Worm (Caenorhabditis elegans) whole organism, L4 larva: ENCODE data around the gene W01C8.5.
A peak's percentile ranks its signal among the peaks of the same experiment; 100 is the strongest.

Experiments used
- F26F4.8 ChIP-seq: fragments of 200-800 bp; sonication (Bioruptor generic); conservative IDR thresholded peaks from 2 replicates; pipeline ENCODE4 v1.3.6; 2022; ENCODE audit warnings: missing genetic modification characterization, missing compliant biosample characterization
- T20F7.1 ChIP-seq: fragments of 200-800 bp; sonication (Bioruptor generic); optimal IDR thresholded peaks from 2 replicates; lab custom pipeline; 2018; ENCODE audit warnings: mild to moderate bottlenecking, missing genetic modification characterization, missing compliant biosample characterization
- ZK546.5 ChIP-seq, 2 experiments: sonication (generic microtip); optimal IDR thresholded peaks; 2 replicates each; lab custom pipeline; 2017; ENCODE audit warnings: missing biosample characterization in 2 of 2, missing genetic modification characterization in 2 of 2
- ceh-20 ChIP-seq: fragments of 200-800 bp; sonication (Bioruptor generic); IDR thresholded peaks from 2 replicates; pipeline ENCODE4 v1.3.6; 2022; ENCODE audit warnings: missing genetic modification reagents, missing genetic modification characterization, missing compliant biosample characterization
- ceh-32 ChIP-seq: sonication (generic microtip); optimal IDR thresholded peaks from 2 replicates; lab custom pipeline; 2016; ENCODE audit warnings: mild to moderate bottlenecking, missing genetic modification characterization, missing compliant biosample characterization; ENCODE audit not compliant: poor library complexity
- ceh-62 ChIP-seq: sonication (generic microtip); optimal IDR thresholded peaks from 2 replicates; lab custom pipeline; 2017; ENCODE audit warnings: missing biosample characterization, missing genetic modification characterization
- ceh-82 ChIP-seq: sonication (generic microtip); optimal IDR thresholded peaks from 2 replicates; lab custom pipeline; 2017; ENCODE audit warnings: missing biosample characterization, missing genetic modification characterization
- ces-1 ChIP-seq: fragments of 150-350 bp; sonication (generic microtip); optimal IDR thresholded peaks from 4 replicates; lab custom pipeline; 2014; ENCODE audit warnings: missing biosample characterization, missing genetic modification reagents, missing genetic modification characterization
- ctbp-1 ChIP-seq: fragments of 200-800 bp; sonication (Bioruptor generic); IDR thresholded peaks from 2 replicates; pipeline ENCODE4 v1.3.6; 2022; ENCODE audit warnings: missing genetic modification reagents, missing genetic modification characterization, missing compliant biosample characterization
- daf-16 ChIP-seq, 3 experiments: sonication (generic microtip); optimal IDR thresholded peaks; 2 replicates each; lab custom pipeline; 2016 to 2017; ENCODE audit warnings: missing genetic modification characterization in 3 of 3, missing genetic modification reagents in 3 of 3, mild to moderate bottlenecking in 2 of 3, missing compliant biosample characterization in 2 of 3, missing biosample characterization in 1 of 3, moderate library complexity in 1 of 3
- duxl-1 ChIP-seq: sonication (generic microtip); optimal IDR thresholded peaks from 2 replicates; lab custom pipeline; 2016; ENCODE audit warnings: mild to moderate bottlenecking, missing genetic modification characterization, moderate library complexity, missing compliant biosample characterization; ENCODE audit not compliant: poor library complexity
- egl-43 ChIP-seq: fragments of 200-800 bp; sonication (Bioruptor generic); IDR thresholded peaks from 2 replicates; pipeline ENCODE4 v1.3.6; 2022; ENCODE audit warnings: missing genetic modification reagents, missing genetic modification characterization, missing compliant biosample characterization
- fkh-10 ChIP-seq: fragments of 150-350 bp; optimal IDR thresholded peaks from 2 replicates; lab custom pipeline; 2014; ENCODE audit warnings: missing biosample characterization, missing genetic modification reagents, missing genetic modification characterization
- hlh-30 ChIP-seq: sonication (generic microtip); optimal IDR thresholded peaks from 2 replicates; lab custom pipeline; 2017; ENCODE audit warnings: antibody characterized with exemption, mild to moderate bottlenecking, missing genetic modification characterization, missing compliant biosample characterization; ENCODE audit not compliant: insufficient read depth
- lim-7 ChIP-seq: fragments of 200-800 bp; sonication (Bioruptor generic); IDR thresholded peaks from 2 replicates; pipeline ENCODE4 v1.3.6; 2022; ENCODE audit warnings: missing genetic modification characterization, missing compliant biosample characterization
- lin-1 ChIP-seq: fragments of 200-800 bp; sonication (Bioruptor generic); IDR thresholded peaks from 2 replicates; pipeline ENCODE4 v1.3.6; 2022; ENCODE audit warnings: missing genetic modification reagents, missing genetic modification characterization, missing compliant biosample characterization
- mdl-1 ChIP-seq, 2 experiments: fragments of 150-350 bp in 1 of 2; sonication (generic microtip) in 1 of 2; optimal IDR thresholded peaks; 2 replicates each; lab custom pipeline; 2014 to 2017; ENCODE audit warnings: missing biosample characterization in 2 of 2, missing genetic modification characterization in 2 of 2
- mep-1 ChIP-seq: fragments of 150-350 bp; sonication (generic microtip); optimal IDR thresholded peaks from 3 replicates; lab custom pipeline; 2014; ENCODE audit warnings: missing biosample characterization, missing genetic modification characterization
- mxl-3 ChIP-seq: fragments of 200-800 bp; sonication (Bioruptor generic); optimal IDR thresholded peaks from 2 replicates; lab custom pipeline; 2018; ENCODE audit warnings: mild to moderate bottlenecking, missing genetic modification characterization, missing compliant biosample characterization
- nhr-102 ChIP-seq: sonication (generic microtip); optimal IDR thresholded peaks from 2 replicates; lab custom pipeline; 2016; ENCODE audit warnings: mild to moderate bottlenecking, missing genetic modification characterization, moderate library complexity, missing compliant biosample characterization
- nhr-11 ChIP-seq: fragments of 150-350 bp; optimal IDR thresholded peaks from 2 replicates; lab custom pipeline; 2014; ENCODE audit warnings: missing biosample characterization, missing genetic modification characterization
- nhr-237 ChIP-seq: sonication (generic microtip); optimal IDR thresholded peaks from 2 replicates; lab custom pipeline; 2017; ENCODE audit warnings: missing biosample characterization, missing genetic modification characterization
- nhr-28 ChIP-seq: fragments of 150-350 bp; optimal IDR thresholded peaks from 2 replicates; lab custom pipeline; 2014; ENCODE audit warnings: missing biosample characterization, missing genetic modification characterization
- nhr-41 ChIP-seq: fragments of 200-800 bp; sonication (Bioruptor generic); IDR thresholded peaks from 2 replicates; pipeline ENCODE4 v1.3.6; 2022; ENCODE audit warnings: missing genetic modification reagents, missing genetic modification characterization, missing compliant biosample characterization
- nhr-42 ChIP-seq: fragments of 200-800 bp; sonication (Bioruptor generic); IDR thresholded peaks from 2 replicates; pipeline ENCODE4 v1.3.6; 2022; ENCODE audit warnings: missing genetic modification characterization, missing compliant biosample characterization
- nhr-48 ChIP-seq: sonication (generic microtip); optimal IDR thresholded peaks from 2 replicates; lab custom pipeline; 2016; ENCODE audit warnings: mild to moderate bottlenecking, missing genetic modification characterization, missing compliant biosample characterization
- pha-4 ChIP-seq, 2 experiments: fragments of 150-350 bp in 1 of 2; fragments of 200-800 bp in 1 of 2; sonication (Bioruptor generic) in 1 of 2; IDR thresholded peaks in 1 of 2; optimal IDR thresholded peaks in 1 of 2; 2 replicates each; pipeline versions ENCODE4 v1.3.6 to Lab custom; 2014 to 2022; ENCODE audit warnings: missing genetic modification characterization in 2 of 2, missing genetic modification reagents in 2 of 2, missing biosample characterization in 1 of 2, missing compliant biosample characterization in 1 of 2
- php-3 ChIP-seq: fragments of 200-800 bp; sonication (Bioruptor generic); IDR thresholded peaks from 2 replicates; pipeline ENCODE4 v1.3.6; 2022; ENCODE audit warnings: missing genetic modification reagents, missing genetic modification characterization, missing compliant biosample characterization
- saeg-2 ChIP-seq: fragments of 200-800 bp; sonication (Bioruptor generic); IDR thresholded peaks from 2 replicates; pipeline ENCODE4 v1.3.6; 2022; ENCODE audit warnings: missing genetic modification reagents, missing genetic modification characterization, missing compliant biosample characterization
- snpc-1.2 ChIP-seq: fragments of 200-800 bp; sonication (Bioruptor generic); IDR thresholded peaks from 2 replicates; pipeline ENCODE4 v1.3.6; 2022; ENCODE audit warnings: missing genetic modification reagents, missing genetic modification characterization, missing compliant biosample characterization
- spr-1 ChIP-seq: sonication (generic microtip); optimal IDR thresholded peaks from 2 replicates; lab custom pipeline; 2016; ENCODE audit warnings: mild to moderate bottlenecking, missing genetic modification characterization, missing compliant biosample characterization
- spr-3 ChIP-seq: fragments of 200-800 bp; sonication (Bioruptor generic); optimal IDR thresholded peaks from 2 replicates; lab custom pipeline; 2018; ENCODE audit warnings: mild to moderate bottlenecking, missing genetic modification characterization, missing compliant biosample characterization
- tag-97 ChIP-seq: fragments of 200-800 bp; sonication (Bioruptor generic); IDR thresholded peaks from 2 replicates; pipeline ENCODE4 v1.3.6; 2022; ENCODE audit warnings: missing genetic modification characterization, missing compliant biosample characterization
- unc-130 ChIP-seq: sonication (generic microtip); optimal IDR thresholded peaks from 2 replicates; lab custom pipeline; 2016; ENCODE audit warnings: missing genetic modification reagents, missing genetic modification characterization, missing compliant biosample characterization
- unc-39 ChIP-seq: sonication (generic microtip); optimal IDR thresholded peaks from 2 replicates; lab custom pipeline; 2017; ENCODE audit warnings: missing biosample characterization, missing genetic modification characterization
- unc-62 ChIP-seq, 3 experiments: fragments of 150-350 bp in 1 of 3; sonication (generic microtip); optimal IDR thresholded peaks in 2 of 3; peaks in 1 of 3; 1 replicate in 1 of 3; 2 replicates in 2 of 3; lab custom pipeline; 2014 to 2017; ENCODE audit warnings: missing biosample characterization in 3 of 3, missing genetic modification characterization in 3 of 3, missing genetic modification reagents in 3 of 3, missing genotype in 1 of 3
- vab-7 ChIP-seq: fragments of 200-800 bp; sonication (Bioruptor generic); IDR thresholded peaks from 2 replicates; pipeline ENCODE4 v1.3.6; 2022; ENCODE audit warnings: missing genetic modification reagents, missing genetic modification characterization, missing compliant biosample characterization
- zfp-3 ChIP-seq: fragments of 200-800 bp; sonication (Bioruptor generic); conservative IDR thresholded peaks from 2 replicates; pipeline ENCODE4 v1.3.6; 2022; ENCODE audit warnings: missing genetic modification reagents, missing genetic modification characterization, missing compliant biosample characterization
- zip-11 ChIP-seq: fragments of 200-800 bp; sonication (Bioruptor generic); IDR thresholded peaks from 2 replicates; pipeline ENCODE4 v1.3.6; 2022; ENCODE audit warnings: missing genetic modification characterization, missing compliant biosample characterization
- zip-2 ChIP-seq: fragments of 150-350 bp; optimal IDR thresholded peaks from 2 replicates; lab custom pipeline; 2014; ENCODE audit warnings: missing biosample characterization, missing genetic modification characterization

Gene W01C8.5

ce11 chrX:5686065-5686464, 11.0 kb downstream of the W01C8.5 start, which contains the start of gene set-20 (continued):
- no peak for TF ChIP-seq nhr-48 (tag; lab: Kevin White, UChicago)
- TF ChIP-seq nhr-41 (GFP tag; lab: Robert Waterston, UW), result no peak
- peak; percentile 0 for TF ChIP-seq zip-2 (tag; lab: Kevin White, UChicago)
- peak; percentile 65 for TF ChIP-seq nhr-28 (tag; lab: Kevin White, UChicago)
- TF ChIP-seq snpc-1.2 (GFP tag; lab: Robert Waterston, UW), result no peak
- no peak for TF ChIP-seq daf-16 (GFP tag; optimal IDR thresholded peaks at IDR 0.05; lab: Kevin White, UChicago)
- no peak for TF ChIP-seq daf-16 (tag; optimal IDR thresholded peaks at IDR 0.05; lab: Kevin White, UChicago)
- no peak for TF ChIP-seq zfp-3
- no peak for TF ChIP-seq hlh-30 (tag; lab: Kevin White, UChicago)
- no peak for TF ChIP-seq nhr-42 (GFP tag; lab: Robert Waterston, UW)
- no peak for TF ChIP-seq duxl-1 (tag; lab: Kevin White, UChicago)
- no peak for TF ChIP-seq unc-39
- TF ChIP-seq egl-43 (GFP tag; lab: Robert Waterston, UW), result no peak
- no peak for TF ChIP-seq F26F4.8 (GFP tag; lab: Robert Waterston, UW)
- peak in 1 of 2 experiments; percentile 99 for TF ChIP-seq unc-62 (GFP tag; optimal IDR thresholded peaks at IDR 0.05 in 1 of 2; lab: Kevin White, UChicago)
- no peak for TF ChIP-seq unc-62 (tag; optimal IDR thresholded peaks at IDR 0.05; lab: Kevin White, UChicago)
- peak; percentile 50 to 73 for TF ChIP-seq mdl-1 (tag; optimal IDR thresholded peaks at IDR 0.05; lab: Kevin White, UChicago)
- TF ChIP-seq spr-1 (tag; lab: Kevin White, UChicago), result no peak
- TF ChIP-seq php-3 (GFP tag; lab: Robert Waterston, UW), result no peak
- TF ChIP-seq T20F7.1, result no peak
- TF ChIP-seq ceh-32 (tag; lab: Kevin White, UChicago), result no peak
- no peak for TF ChIP-seq ces-1 (GFP tag; lab: Kevin White, UChicago)
- no peak for TF ChIP-seq nhr-237 (tag; lab: Kevin White, UChicago)
- TF ChIP-seq nhr-11 (tag; lab: Kevin White, UChicago), result no peak
- TF ChIP-seq saeg-2, result no peak
- no peak for TF ChIP-seq ZK546.5 (tag; optimal IDR thresholded peaks at IDR 0.05; lab: Kevin White, UChicago)
- TF ChIP-seq ctbp-1 (GFP tag; lab: Robert Waterston, UW), result 0 out of 2 replicates have a peak, but pooled peaks have one; percentile 12
- peak; percentile 19 for TF ChIP-seq fkh-10 (GFP tag; lab: Kevin White, UChicago)
- no peak for TF ChIP-seq tag-97
- TF ChIP-seq spr-3 (GFP tag; lab: Kevin White, UChicago), result no peak
- no peak for TF ChIP-seq mep-1
- peak; percentile 67 for TF ChIP-seq mxl-3
- no peak for TF ChIP-seq lim-7 (GFP tag; lab: Robert Waterston, UW)
- TF ChIP-seq vab-7 (GFP tag; lab: Robert Waterston, UW), result 0 out of 2 replicates have a peak, but pooled peaks have one; percentile 60
- no peak for TF ChIP-seq lin-1 (GFP tag; lab: Robert Waterston, UW)
- TF ChIP-seq zip-11 (GFP tag; lab: Robert Waterston, UW), result no peak
- no peak for TF ChIP-seq pha-4 (GFP tag; IDR thresholded peaks at IDR 0.05; lab: Robert Waterston, UW)
- TF ChIP-seq pha-4 (tag; optimal IDR thresholded peaks at IDR 0.05; lab: Kevin White, UChicago), result peak; percentile 52
- TF ChIP-seq, all 104 proteins: peak for 20

ce11 chrX:5680125-5680524, 17.0 kb downstream of the W01C8.5 start, which contains the start of gene set-19:
TSS of gene set-19 (minus strand) at chrX:5680225.
- TF ChIP-seq unc-130 (GFP tag; lab: Kevin White, UChicago) (no peak), ceh-20 (GFP tag; lab: Robert Waterston, UW) (no peak), mep-1 (no peak), ceh-62 (tag; lab: Kevin White, UChicago) (no peak), nhr-102 (no peak), mdl-1 (tag; optimal IDR thresholded peaks at IDR 0.05; lab: Kevin White, UChicago) (no peak), spr-3 (GFP tag; lab: Kevin White, UChicago) (no peak), ceh-82 (no peak), hlh-30 (tag; lab: Kevin White, UChicago) (no peak)
